Fruit fly (Drosophila melanogaster) whole organism, embryonic: ENCODE results near the gene Or82a.
A peak's percentile ranks its signal among the peaks of the same experiment; 100 is the strongest.

Source experiments
- ATbp ChIP-seq: fragments of 200-800 bp; sonication (Bioruptor generic); optimal IDR thresholded peaks from 2 replicates; lab custom pipeline; 2017; ENCODE audit warnings: missing biosample characterization, mild to moderate bottlenecking, missing genetic modification characterization, missing genetic modification reagents
- CG10431 ChIP-seq: fragments of 200-800 bp; sonication (Bioruptor generic); optimal IDR thresholded peaks from 3 replicates; lab custom pipeline; 2018; ENCODE audit warnings: missing biosample characterization, mild to moderate bottlenecking, missing genetic modification characterization
- CG10565 ChIP-seq: fragments of 200-800 bp; sonication (Bioruptor generic); optimal IDR thresholded peaks from 3 replicates; lab custom pipeline; 2016; ENCODE audit warnings: missing biosample characterization, mild to moderate bottlenecking, missing genetic modification characterization
- CG12391 ChIP-seq: fragments of 200-800 bp; sonication (Bioruptor generic); optimal IDR thresholded peaks from 3 replicates; lab custom pipeline; 2018; ENCODE audit warnings: missing biosample characterization, mild to moderate bottlenecking, missing genetic modification characterization, moderate library complexity
- CG12744 ChIP-seq: fragments of 200-800 bp; sonication (Bioruptor generic); optimal IDR thresholded peaks from 2 replicates; lab custom pipeline; 2016; ENCODE audit warnings: missing biosample characterization, missing genetic modification characterization
- CG13775 ChIP-seq: fragments of 200-800 bp; sonication (Bioruptor generic); optimal IDR thresholded peaks from 3 replicates; lab custom pipeline; 2017; ENCODE audit warnings: missing biosample characterization, mild to moderate bottlenecking, missing genetic modification characterization
- CG14667 ChIP-seq: fragments of 200-800 bp; sonication (Bioruptor generic); IDR thresholded peaks from 2 replicates; pipeline ENCODE4 v1.3.6; 2022; ENCODE audit warnings: missing biosample characterization, missing genetic modification characterization
- CG1603 ChIP-seq: fragments of 200-800 bp; sonication (Bioruptor generic); optimal IDR thresholded peaks from 2 replicates; lab custom pipeline; 2019; ENCODE audit warnings: missing biosample characterization, mild to moderate bottlenecking, missing genetic modification characterization, moderate library complexity
- CG17328 ChIP-seq: fragments of 200-800 bp; sonication (Bioruptor generic); IDR thresholded peaks from 2 replicates; pipeline ENCODE4 v1.3.6; 2022; ENCODE audit warnings: missing biosample characterization, missing genetic modification characterization
- CG18011 ChIP-seq: fragments of 200-800 bp; sonication (Bioruptor generic); optimal IDR thresholded peaks from 2 replicates; lab custom pipeline; 2017; ENCODE audit warnings: missing biosample characterization, missing genetic modification characterization, mild to moderate bottlenecking, moderate library complexity, missing genotype
- CG18764 ChIP-seq: fragments of 200-800 bp; sonication (Bioruptor generic); optimal IDR thresholded peaks from 3 replicates; lab custom pipeline; 2016; ENCODE audit warnings: missing biosample characterization, missing genetic modification characterization
- CG2199 ChIP-seq: fragments of 200-800 bp; sonication (Bioruptor generic); IDR thresholded peaks from 3 replicates; pipeline ENCODE4 v1.3.6; 2022; ENCODE audit warnings: missing biosample characterization, missing genetic modification characterization
- CG30020 ChIP-seq: fragments of 200-800 bp; optimal IDR thresholded peaks from 2 replicates; lab custom pipeline; 2019; ENCODE audit warnings: missing biosample characterization, mild to moderate bottlenecking, missing genetic modification characterization, moderate library complexity
- CG32532 ChIP-seq: fragments of 200-800 bp; sonication (Bioruptor generic); IDR thresholded peaks from 2 replicates; pipeline ENCODE4 v1.3.6; 2022; ENCODE audit warnings: missing biosample characterization, missing genetic modification characterization
- CG3407 ChIP-seq: fragments of 200-800 bp; sonication (Bioruptor generic); optimal IDR thresholded peaks from 2 replicates; lab custom pipeline; 2018; ENCODE audit warnings: missing biosample characterization, mild to moderate bottlenecking, missing genetic modification characterization
- CG3995 ChIP-seq: fragments of 200-800 bp; sonication (Bioruptor generic); optimal IDR thresholded peaks from 3 replicates; lab custom pipeline; 2016; ENCODE audit warnings: missing biosample characterization, missing genetic modification characterization
- CG4820 ChIP-seq: fragments of 200-800 bp; sonication (Bioruptor generic); optimal IDR thresholded peaks from 3 replicates; lab custom pipeline; 2016; ENCODE audit warnings: missing biosample characterization, missing genetic modification characterization
- CG6683 ChIP-seq: fragments of 200-800 bp; sonication (Bioruptor generic); optimal IDR thresholded peaks from 2 replicates; lab custom pipeline; 2017; ENCODE audit warnings: missing biosample characterization, mild to moderate bottlenecking, missing genetic modification characterization, missing genetic modification reagents
- CG6791 ChIP-seq: fragments of 200-800 bp; sonication (Bioruptor generic); IDR thresholded peaks from 3 replicates; pipeline ENCODE4 v1.3.6; 2022; ENCODE audit warnings: missing biosample characterization, missing genetic modification characterization; ENCODE audit not compliant: partially characterized antibody
- CG7928 ChIP-seq: fragments of 200-800 bp; sonication (Bioruptor generic); optimal IDR thresholded peaks from 2 replicates; lab custom pipeline; 2017; ENCODE audit warnings: missing biosample characterization, mild to moderate bottlenecking, missing genetic modification characterization
- CG9215 ChIP-seq: fragments of 200-800 bp; sonication (Bioruptor generic); IDR thresholded peaks from 2 replicates; pipeline ENCODE4 v1.3.6; 2022; ENCODE audit warnings: missing biosample characterization, missing genetic modification characterization
- CG9876 ChIP-seq: fragments of 200-800 bp; sonication (Bioruptor generic); optimal IDR thresholded peaks from 2 replicates; lab custom pipeline; 2016; ENCODE audit warnings: missing biosample characterization, missing genetic modification characterization
- Doc3 ChIP-seq: fragments of 200-800 bp; sonication (Bioruptor generic); IDR thresholded peaks from 3 replicates; pipeline ENCODE4 v1.3.6; 2022; ENCODE audit warnings: missing biosample characterization, missing genetic modification characterization; ENCODE audit not compliant: partially characterized antibody
- Elba2 ChIP-seq: fragments of 200-800 bp; sonication (Bioruptor generic); optimal IDR thresholded peaks from 3 replicates; lab custom pipeline; 2016; ENCODE audit warnings: missing biosample characterization, missing genetic modification characterization
- Fer1 ChIP-seq: fragments of 200-800 bp; sonication (Bioruptor generic); optimal IDR thresholded peaks from 2 replicates; lab custom pipeline; 2017; ENCODE audit warnings: missing biosample characterization, mild to moderate bottlenecking, missing genetic modification characterization
- Fer3 ChIP-seq: fragments of 200-800 bp; sonication (Bioruptor generic); optimal IDR thresholded peaks from 2 replicates; lab custom pipeline; 2018; ENCODE audit warnings: missing biosample characterization, mild to moderate bottlenecking, missing genetic modification characterization, moderate library complexity
- HLHmδ ChIP-seq: fragments of 200-800 bp; sonication (Bioruptor generic); optimal IDR thresholded peaks from 2 replicates; lab custom pipeline; 2018; ENCODE audit warnings: missing biosample characterization, mild to moderate bottlenecking, missing genetic modification characterization, moderate library complexity
- Jarid2 ChIP-seq: fragments of 200-800 bp; sonication (Bioruptor generic); optimal IDR thresholded peaks from 3 replicates; lab custom pipeline; 2017; ENCODE audit warnings: mild to moderate bottlenecking, missing biosample characterization, missing genetic modification reagents, missing genetic modification characterization
- Lhr ChIP-seq: fragments of 200-800 bp; sonication (Bioruptor generic); optimal IDR thresholded peaks from 3 replicates; lab custom pipeline; 2017; ENCODE audit warnings: mild to moderate bottlenecking, missing biosample characterization, missing genetic modification reagents, missing genetic modification characterization
- Meics ChIP-seq: fragments of 200-800 bp; sonication (Bioruptor generic); optimal IDR thresholded peaks from 2 replicates; lab custom pipeline; 2017; ENCODE audit warnings: missing biosample characterization, mild to moderate bottlenecking, missing genetic modification characterization
- Six4 ChIP-seq: fragments of 200-800 bp; sonication (Bioruptor generic); optimal IDR thresholded peaks from 2 replicates; lab custom pipeline; 2016; ENCODE audit warnings: missing biosample characterization, missing genetic modification characterization
- al ChIP-seq: fragments of 200-800 bp; sonication (Bioruptor generic); IDR thresholded peaks from 2 replicates; pipeline ENCODE4 v1.3.6; 2022; ENCODE audit warnings: missing biosample characterization, missing genetic modification characterization
- ara ChIP-seq: fragments of 200-800 bp; sonication (Bioruptor generic); IDR thresholded peaks from 2 replicates; pipeline ENCODE4 v1.3.6; 2022; ENCODE audit warnings: missing biosample characterization, missing genetic modification characterization
- bbx ChIP-seq: fragments of 200-800 bp; sonication (Bioruptor generic); IDR thresholded peaks from 2 replicates; pipeline ENCODE4 v1.3.6; 2022; ENCODE audit warnings: missing biosample characterization, missing genetic modification characterization; ENCODE audit not compliant: partially characterized antibody
- br ChIP-seq: fragments of >200 bp; optimal IDR thresholded peaks from 2 replicates; lab custom pipeline; 2017
- dimm ChIP-seq: fragments of 200-800 bp; sonication (Bioruptor generic); IDR thresholded peaks from 2 replicates; pipeline ENCODE4 v1.3.6; 2022; ENCODE audit warnings: missing biosample characterization, missing genetic modification characterization
- gcm ChIP-seq: fragments of 200-800 bp; sonication (Bioruptor generic); optimal IDR thresholded peaks from 2 replicates; lab custom pipeline; 2019; ENCODE audit warnings: missing biosample characterization, mild to moderate bottlenecking, missing genetic modification characterization, moderate library complexity
- hb ChIP-seq: fragments of 200-800 bp; sonication (Bioruptor generic); IDR thresholded peaks from 3 replicates; pipeline ENCODE4 v1.3.6; 2022; ENCODE audit warnings: missing biosample characterization, missing genetic modification characterization; ENCODE audit not compliant: partially characterized antibody
- jumu ChIP-seq: fragments of 200-800 bp; sonication (Bioruptor generic); optimal IDR thresholded peaks from 3 replicates; lab custom pipeline; 2016; ENCODE audit warnings: missing biosample characterization, missing genetic modification characterization
- lab ChIP-seq: fragments of 200-800 bp; sonication (Bioruptor generic); optimal IDR thresholded peaks from 3 replicates; lab custom pipeline; 2017; ENCODE audit warnings: missing biosample characterization, missing genetic modification characterization, mild to moderate bottlenecking, moderate library complexity, missing genetic modification reagents
- lbe ChIP-seq: fragments of 200-800 bp; sonication (Bioruptor generic); optimal IDR thresholded peaks from 2 replicates; lab custom pipeline; 2016; ENCODE audit warnings: missing biosample characterization, mild to moderate bottlenecking, missing genetic modification characterization
- lmd ChIP-seq: fragments of 200-800 bp; sonication (Bioruptor generic); IDR thresholded peaks from 2 replicates; pipeline ENCODE4 v1.3.6; 2022; ENCODE audit warnings: missing biosample characterization, missing genetic modification characterization
- lov ChIP-seq, 2 experiments: fragments of 200-800 bp in 1 of 2; fragments of >200 bp in 1 of 2; sonication (Bioruptor generic) in 1 of 2; IDR thresholded peaks in 1 of 2; optimal IDR thresholded peaks in 1 of 2; 2 replicates in 1 of 2; 3 replicates in 1 of 2; pipeline versions ENCODE4 v1.3.6 to Lab custom; 2017 to 2022; ENCODE audit warnings: missing biosample characterization in 1 of 2, missing genetic modification characterization in 1 of 2
- pzg ChIP-seq: fragments of 200-800 bp; sonication (Bioruptor generic); optimal IDR thresholded peaks from 3 replicates; lab custom pipeline; 2018; ENCODE audit warnings: missing biosample characterization, mild to moderate bottlenecking, missing genetic modification characterization, moderate library complexity
- seq ChIP-seq: fragments of 200-800 bp; sonication (Bioruptor generic); IDR thresholded peaks from 2 replicates; pipeline ENCODE4 v1.3.6; 2022; ENCODE audit warnings: missing biosample characterization, missing genetic modification characterization
- sug ChIP-seq: fragments of 200-800 bp; optimal IDR thresholded peaks from 2 replicates; lab custom pipeline; 2019; ENCODE audit warnings: missing biosample characterization, mild to moderate bottlenecking, missing genetic modification characterization, moderate library complexity
- unc-4 ChIP-seq: fragments of 200-800 bp; sonication (Bioruptor generic); IDR thresholded peaks from 2 replicates; pipeline ENCODE4 v1.3.6; 2022; ENCODE audit warnings: missing biosample characterization, missing genetic modification characterization; ENCODE audit not compliant: partially characterized antibody

Gene Or82a

dm6 chr3R:4232139-4233017, 24.4 kb upstream of the Or82a start, which contains the start of gene CG14641 (continued):
- no peak for TF ChIP-seq CG12744
- TF ChIP-seq Jarid2 (GFP tag; lab: Kevin White, UChicago) = no peak
- TF ChIP-seq CG18764 (GFP tag; lab: Kevin White, UChicago) = no peak
- no peak for TF ChIP-seq gcm (GFP tag; lab: Kevin White, UChicago)
- no peak for TF ChIP-seq Fer1 (GFP tag; lab: Kevin White, UChicago)
- peak; percentile 95 for TF ChIP-seq CG30020 (tag; lab: Kevin White, UChicago)
- no peak for TF ChIP-seq HLHmδ (GFP tag; lab: Kevin White, UChicago)
- TF ChIP-seq Lhr = no peak
- no peak for TF ChIP-seq lov (optimal IDR thresholded peaks at IDR 0.05; lab: Kevin White, UChicago)
- no peak for TF ChIP-seq lov (GFP tag; IDR thresholded peaks at IDR 0.05; lab: Robert Waterston, UW)
- no peak for TF ChIP-seq CG3407
- no peak for TF ChIP-seq al (GFP tag; lab: Robert Waterston, UW)
- no peak for TF ChIP-seq Meics (GFP tag; lab: Kevin White, UChicago)
- no peak for TF ChIP-seq sug (tag; lab: Kevin White, UChicago)
- no peak for TF ChIP-seq CG4820
- TF ChIP-seq ara = no peak
- no peak for TF ChIP-seq lmd (GFP tag; lab: Robert Waterston, UW)
- no peak for TF ChIP-seq CG32532
- TF ChIP-seq CG6791 (GFP tag; lab: Robert Waterston, UW) = peak; percentile 53; the same call in 1 of the 3 replicates
- no peak for TF ChIP-seq jumu
- TF ChIP-seq CG10431 = no peak
- peak; percentile 45 for TF ChIP-seq pzg (GFP tag; lab: Kevin White, UChicago)
- TF ChIP-seq CG12391 (tag; lab: Kevin White, UChicago) = no peak
- TF ChIP-seq Elba2 (GFP tag; lab: Kevin White, UChicago) = no peak
- TF ChIP-seq unc-4 (GFP tag; lab: Robert Waterston, UW) = no peak
- TF ChIP-seq CG10565 (GFP tag; lab: Kevin White, UChicago) = no peak
- no peak for TF ChIP-seq dimm (GFP tag; lab: Robert Waterston, UW)
- peak; percentile 66 for TF ChIP-seq CG3995 (GFP tag; lab: Kevin White, UChicago)
- peak; percentile 49 for TF ChIP-seq bbx (GFP tag; lab: Robert Waterston, UW)
- no peak for TF ChIP-seq lab (GFP tag; lab: Kevin White, UChicago)
- TF ChIP-seq CG2199 = 0 out of 3 replicates have a peak, but pooled peaks have one; percentile 24
- TF ChIP-seq CG9215 = 0 out of 2 replicates have a peak, but pooled peaks have one; percentile 19
- TF ChIP-seq CG9876 (GFP tag; lab: Kevin White, UChicago) = no peak
- no peak for TF ChIP-seq ATbp
- peak; percentile 29 for TF ChIP-seq CG13775
- TF ChIP-seq CG14667 (GFP tag; lab: Robert Waterston, UW) = peak; percentile 29; the same call in 1 of the 2 replicates
- no peak for TF ChIP-seq CG6683 (GFP tag; lab: Kevin White, UChicago)
- TF ChIP-seq br = no peak
- TF ChIP-seq Six4 (GFP tag; lab: Kevin White, UChicago) = no peak
- 0 out of 3 replicates have a peak, but pooled peaks have one; percentile 36 for TF ChIP-seq Doc3 (GFP tag; lab: Robert Waterston, UW)
- TF ChIP-seq CG7928 = no peak
- no peak for TF ChIP-seq Fer3 (tag; lab: Kevin White, UChicago)
- peak; percentile 74 for TF ChIP-seq CG1603
- no peak for TF ChIP-seq seq
- no peak for TF ChIP-seq CG17328 (GFP tag; lab: Robert Waterston, UW)
- TF ChIP-seq hb (GFP tag; lab: Robert Waterston, UW) = peak; percentile 56; the same call in 1 of the 3 replicates
- no peak for TF ChIP-seq lbe
- no peak for TF ChIP-seq CG18011 (GFP tag; lab: Kevin White, UChicago)
